Worm (Caenorhabditis elegans): Measurements from ENCODE around the gene dct-12.
A peak's percentile ranks its signal among the peaks of the same experiment; 100 is the strongest.
"Not testable (repeated sequence)": the region's sequence is repeated elsewhere in the genome, so short reads cannot be mapped to it uniquely, and the experiment has no call there.

Gene dct-12

DNA sequence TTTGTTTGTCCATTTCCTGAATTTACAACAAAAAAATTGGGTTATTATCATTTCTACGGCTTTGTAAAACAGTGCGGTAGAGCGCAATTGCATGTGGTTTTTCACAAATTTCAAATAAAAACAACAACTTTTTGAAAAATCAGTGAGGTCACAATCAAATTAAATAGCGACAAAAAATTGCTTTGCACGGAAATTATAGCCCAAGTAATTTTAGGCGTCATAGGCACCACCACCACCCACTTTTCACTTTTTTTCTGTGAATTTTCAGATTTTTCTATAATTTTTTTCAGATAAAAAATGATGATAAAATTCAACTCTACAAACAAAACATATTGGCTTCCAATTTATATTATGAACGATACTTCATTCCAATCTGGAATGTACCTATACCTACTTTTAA lies 25.0 kb upstream of the dct-12 start, which contains the start of gene sre-38:
Gene sre-38, plus strand, starts transcription at position 301 of the 400 bp plus-strand sequence.
- TF ChIP-seq klf-2 (GFP tag; conservative IDR thresholded peaks at IDR 0.05), result no peak
- TF ChIP-seq flt-1 (GFP tag; IDR thresholded peaks at IDR 0.05), result no peak
- TF ChIP-seq med-1 (GFP tag; optimal IDR thresholded peaks at IDR 0.05; ENCODE audit: insufficient read depth), result no peak
- TF ChIP-seq ztf-23 (GFP tag; IDR thresholded peaks at IDR 0.05), result no peak
- no peak for TF ChIP-seq T22C8.4 (GFP tag; IDR thresholded peaks at IDR 0.05)

DNA sequence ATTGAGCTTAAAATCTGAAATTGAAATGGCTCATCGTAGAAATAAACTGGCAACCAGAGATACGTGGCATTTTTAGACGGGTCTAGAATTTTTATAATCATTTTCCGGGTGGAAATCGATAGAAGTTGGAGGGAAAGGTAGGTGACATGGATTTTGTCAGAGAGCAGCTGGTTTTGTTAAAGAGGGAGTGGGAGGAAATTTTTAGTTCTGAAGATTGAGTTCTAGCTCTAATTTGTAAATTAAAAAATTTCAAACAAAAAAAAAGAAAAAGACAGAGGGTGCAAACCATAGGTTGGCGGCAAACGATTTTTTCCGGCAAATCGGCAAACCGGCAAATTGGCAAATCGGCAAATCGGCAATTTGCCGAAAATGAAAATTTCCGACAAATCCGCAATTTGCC lies 24.4 kb upstream of the dct-12 start, which contains the start of gene sre-32:
Gene sre-32, minus strand, starts transcription at position 101 of the 400 bp plus-strand sequence.
- TF ChIP-seq tab-1 (GFP tag; IDR thresholded peaks at IDR 0.05) (0 out of 2 replicates have a peak, but pooled peaks have one; percentile 42), klf-2 (GFP tag; conservative IDR thresholded peaks at IDR 0.05) (no peak)

DNA sequence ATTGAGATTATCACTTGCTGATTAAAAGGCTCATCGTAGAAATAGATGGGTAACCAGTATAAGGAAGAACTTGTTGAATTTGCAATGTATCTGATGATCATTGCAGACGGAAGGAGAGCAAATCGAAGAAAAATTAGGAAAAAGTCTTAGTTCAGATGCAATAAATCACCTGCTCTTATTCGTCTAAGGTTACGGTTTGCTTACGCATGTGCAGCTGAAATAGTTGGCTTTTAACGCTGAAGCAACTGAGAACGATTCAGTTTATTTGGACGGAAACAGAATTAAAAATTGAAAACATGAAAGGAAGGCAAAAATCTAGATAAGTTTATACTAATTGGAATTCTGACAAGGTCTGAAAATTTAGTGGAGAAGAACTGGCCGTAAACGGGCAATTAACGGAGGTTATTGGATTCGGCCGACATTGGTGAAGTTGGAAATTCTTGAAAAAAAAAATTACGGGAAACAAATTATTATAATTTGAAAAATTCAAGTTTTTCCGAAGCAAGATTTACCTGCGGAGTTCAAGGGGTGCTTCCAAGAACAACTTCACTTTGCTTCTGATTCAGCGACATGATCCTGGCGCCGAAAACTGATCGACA lies 20.6 kb upstream of the dct-12 start, which contains the start of the genes sre-35 and sre-33:
Gene sre-35, minus strand, starts transcription at position 101 of the 599 bp plus-strand sequence.
Gene sre-33, plus strand, starts transcription at position 549 of the 599 bp plus-strand sequence.
- no peak for TF ChIP-seq ztf-23 (GFP tag; IDR thresholded peaks at IDR 0.05)

DNA sequence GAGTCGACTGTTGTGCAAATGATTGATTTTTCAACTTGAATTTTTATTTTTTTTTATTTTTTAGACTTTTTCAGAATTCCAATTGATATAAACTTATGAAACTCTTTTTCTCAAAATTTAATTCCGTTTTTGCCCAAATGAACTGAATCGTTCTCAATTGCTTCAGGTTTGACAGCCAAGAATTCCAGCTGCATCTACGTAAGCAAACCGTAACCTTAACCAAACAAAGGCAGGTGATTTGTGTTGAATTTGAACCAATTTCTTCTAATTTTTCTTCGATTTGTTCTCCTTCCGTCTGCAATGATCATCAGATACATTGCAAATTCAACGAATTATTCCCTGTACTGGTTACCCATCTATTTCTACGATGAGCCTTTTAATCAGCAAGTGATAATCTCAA lies 17.6 kb upstream of the dct-12 start, which contains the start of gene sre-34:
Gene sre-34, plus strand, starts transcription at position 301 of the 400 bp plus-strand sequence.
- TF ChIP-seq ztf-23 (GFP tag; IDR thresholded peaks at IDR 0.05) (no peak), flt-1 (GFP tag; IDR thresholded peaks at IDR 0.05) (no peak), klf-2 (GFP tag; conservative IDR thresholded peaks at IDR 0.05) (no peak), cog-1 (tag; optimal IDR thresholded peaks at IDR 0.05) (no peak), T22C8.4 (GFP tag; IDR thresholded peaks at IDR 0.05) (no peak), ztf-29 (GFP tag; IDR thresholded peaks at IDR 0.05) (no peak), med-1 (GFP tag; optimal IDR thresholded peaks at IDR 0.05; ENCODE audit: insufficient read depth) (no peak), ref-1 (GFP tag; conservative IDR thresholded peaks at IDR 0.05) (no peak), tab-1 (GFP tag; IDR thresholded peaks at IDR 0.05) (no peak)

DNA sequence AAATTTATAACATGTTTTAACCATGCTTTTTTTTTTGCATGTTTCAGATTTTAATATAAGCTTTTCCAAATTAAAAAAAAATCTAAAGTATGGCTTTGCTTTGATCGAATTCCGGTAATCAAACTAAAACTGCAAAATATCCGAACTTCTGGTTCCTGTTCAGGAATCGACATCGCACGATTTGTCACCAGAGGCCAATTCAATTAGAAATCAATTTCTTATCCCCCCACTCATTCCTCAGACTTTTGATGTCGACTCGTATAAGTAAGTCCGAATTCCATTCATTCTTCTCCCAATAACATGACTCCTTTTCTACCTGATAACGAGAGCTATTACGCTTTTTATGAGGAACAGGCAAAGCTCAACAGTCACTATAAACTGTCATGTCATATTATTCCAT lies 16.0 kb upstream of the dct-12 start, which contains the start of gene srh-27:
Gene srh-27, plus strand, starts transcription at position 301 of the 400 bp plus-strand sequence.
- TF ChIP-seq flt-1 (GFP tag; IDR thresholded peaks at IDR 0.05), result no peak
- no peak for TF ChIP-seq ztf-29 (GFP tag; IDR thresholded peaks at IDR 0.05)
- TF ChIP-seq ztf-23 (GFP tag; IDR thresholded peaks at IDR 0.05), result no peak
- no peak for TF ChIP-seq cog-1 (tag; optimal IDR thresholded peaks at IDR 0.05)
- no peak for TF ChIP-seq klf-2 (GFP tag; conservative IDR thresholded peaks at IDR 0.05)
- no peak for TF ChIP-seq tab-1 (GFP tag; IDR thresholded peaks at IDR 0.05)
- no peak for TF ChIP-seq ref-1 (GFP tag; conservative IDR thresholded peaks at IDR 0.05)
- no peak for TF ChIP-seq med-1 (GFP tag; optimal IDR thresholded peaks at IDR 0.05; ENCODE audit: insufficient read depth)
- TF ChIP-seq T22C8.4 (GFP tag; IDR thresholded peaks at IDR 0.05), result no peak

DNA sequence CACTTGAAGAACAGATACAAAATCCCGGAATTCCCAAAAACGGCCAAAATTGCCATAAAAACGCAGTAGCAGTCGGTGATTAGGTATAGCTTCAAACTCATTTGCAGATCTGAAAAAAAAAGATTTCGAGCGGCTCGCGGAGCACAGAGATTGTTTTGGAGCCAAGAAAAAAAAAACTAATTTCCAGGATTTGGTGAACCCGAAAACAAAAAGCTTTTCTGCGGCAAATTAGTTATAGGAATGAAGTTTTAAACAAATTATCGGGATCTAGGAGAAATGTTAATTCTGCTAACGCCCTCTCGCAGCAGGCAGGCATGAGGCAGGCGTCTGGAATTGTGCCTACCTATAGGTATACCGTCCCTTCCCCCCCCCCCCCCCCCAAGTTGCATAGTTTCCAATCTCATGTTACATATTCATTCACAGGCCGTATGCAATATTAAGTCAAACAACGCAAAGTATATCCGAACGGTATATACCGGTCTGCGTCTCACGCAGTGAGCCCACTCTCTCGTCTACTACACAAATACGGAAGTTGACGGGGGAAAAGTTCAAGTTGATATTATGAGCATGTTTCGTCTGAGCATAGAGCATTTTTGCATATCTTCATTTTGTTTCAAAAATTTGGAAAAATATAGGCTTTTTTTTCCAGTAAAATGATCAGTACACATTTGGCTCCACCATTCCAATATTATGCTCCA lies 12.6 kb upstream of the dct-12 start, which contains the start of the genes W05H5.1 and pitr-6:
Gene W05H5.1, minus strand, starts transcription at position 101 of the 698 bp plus-strand sequence.
Gene pitr-6, plus strand, starts transcription at position 648 of the 698 bp plus-strand sequence.
- TF ChIP-seq med-1 (GFP tag; optimal IDR thresholded peaks at IDR 0.05; ENCODE audit: insufficient read depth), result no peak

DNA sequence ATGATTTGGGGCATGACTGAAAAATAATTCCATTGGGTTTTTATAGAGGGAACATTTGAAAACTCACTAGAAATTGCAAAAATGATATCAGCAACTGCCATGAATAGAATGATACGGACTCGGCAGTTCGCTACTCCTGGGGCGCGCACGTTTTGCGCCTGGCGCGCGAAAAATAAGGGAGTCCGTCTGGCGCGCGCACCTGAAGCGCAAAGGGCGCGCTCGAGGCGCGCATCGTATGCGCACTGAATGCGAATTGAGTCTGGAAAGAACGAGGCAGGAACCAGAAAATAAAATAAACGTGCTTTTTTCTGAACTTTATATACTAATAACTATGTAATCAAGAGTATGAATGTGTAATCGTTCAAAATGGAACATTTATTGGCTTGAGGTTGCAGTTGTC lies 8.9 kb upstream of the dct-12 start, which contains the start of gene Y57A10C.10:
Gene Y57A10C.10, minus strand, starts transcription at position 101 of the 400 bp plus-strand sequence.
- not testable (repeated sequence) for TF ChIP-seq med-1 (GFP tag; optimal IDR thresholded peaks at IDR 0.05; ENCODE audit: insufficient read depth); klf-2 (GFP tag; conservative IDR thresholded peaks at IDR 0.05); cog-1 (tag; optimal IDR thresholded peaks at IDR 0.05)

DNA sequence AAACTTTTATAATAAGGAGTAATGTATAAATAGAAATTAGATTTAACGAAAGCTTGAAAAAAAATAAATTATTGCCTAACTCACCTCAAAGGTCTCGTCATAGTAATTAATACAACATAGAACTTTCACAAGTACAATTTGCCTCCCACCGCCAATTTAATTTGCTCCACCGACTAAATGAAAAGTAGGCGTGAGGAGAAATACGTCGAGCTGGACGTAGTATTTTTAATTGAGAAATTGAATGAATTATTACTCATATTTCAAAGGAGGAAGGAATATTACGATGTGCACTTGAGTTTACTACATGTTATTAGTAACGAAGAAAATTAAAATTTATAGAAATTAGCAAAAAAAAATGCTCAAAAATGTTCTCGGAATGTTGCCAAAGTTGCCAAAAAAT lies 6.2 kb upstream of the dct-12 start, which contains the start of gene Y57A10C.9:
Gene Y57A10C.9, minus strand, starts transcription at position 101 of the 400 bp plus-strand sequence.
- TF ChIP-seq ztf-23 (GFP tag; IDR thresholded peaks at IDR 0.05) (no peak), med-1 (GFP tag; optimal IDR thresholded peaks at IDR 0.05; ENCODE audit: insufficient read depth) (no peak), ztf-29 (GFP tag; IDR thresholded peaks at IDR 0.05) (no peak)

DNA sequence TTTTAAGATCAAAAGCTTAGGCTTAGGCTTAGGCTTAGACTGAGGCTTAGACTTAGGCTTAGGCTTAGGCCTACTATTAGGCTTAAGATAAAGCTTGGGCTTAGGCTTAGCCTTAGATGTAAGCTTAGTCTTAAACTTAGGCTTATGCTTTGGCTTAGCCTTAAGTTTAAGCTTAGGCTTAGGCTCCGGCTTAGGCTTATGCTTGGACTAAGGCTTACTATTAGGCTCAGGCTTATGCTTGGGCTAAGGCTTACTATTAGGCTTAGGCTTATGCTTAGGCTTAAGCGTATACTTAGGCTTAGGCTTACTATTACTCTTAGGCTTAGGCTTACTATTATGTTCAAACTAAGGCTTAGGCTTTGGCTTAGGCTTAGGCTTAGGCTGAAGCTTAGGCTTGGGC lies 4.5 kb upstream of the dct-12 start:
- no peak for TF ChIP-seq T22C8.4 (GFP tag; IDR thresholded peaks at IDR 0.05)
- no peak for TF ChIP-seq ztf-23 (GFP tag; IDR thresholded peaks at IDR 0.05)
- TF ChIP-seq ref-1 (GFP tag; conservative IDR thresholded peaks at IDR 0.05), result no peak
- no peak for TF ChIP-seq klf-2 (GFP tag; conservative IDR thresholded peaks at IDR 0.05)
- TF ChIP-seq cog-1 (tag; optimal IDR thresholded peaks at IDR 0.05), result no peak
- no peak for TF ChIP-seq flt-1 (GFP tag; IDR thresholded peaks at IDR 0.05)
- no peak for TF ChIP-seq med-1 (GFP tag; optimal IDR thresholded peaks at IDR 0.05; ENCODE audit: insufficient read depth)
- no peak for TF ChIP-seq ztf-29 (GFP tag; IDR thresholded peaks at IDR 0.05)
- TF ChIP-seq tab-1 (GFP tag; IDR thresholded peaks at IDR 0.05), result no peak

DNA sequence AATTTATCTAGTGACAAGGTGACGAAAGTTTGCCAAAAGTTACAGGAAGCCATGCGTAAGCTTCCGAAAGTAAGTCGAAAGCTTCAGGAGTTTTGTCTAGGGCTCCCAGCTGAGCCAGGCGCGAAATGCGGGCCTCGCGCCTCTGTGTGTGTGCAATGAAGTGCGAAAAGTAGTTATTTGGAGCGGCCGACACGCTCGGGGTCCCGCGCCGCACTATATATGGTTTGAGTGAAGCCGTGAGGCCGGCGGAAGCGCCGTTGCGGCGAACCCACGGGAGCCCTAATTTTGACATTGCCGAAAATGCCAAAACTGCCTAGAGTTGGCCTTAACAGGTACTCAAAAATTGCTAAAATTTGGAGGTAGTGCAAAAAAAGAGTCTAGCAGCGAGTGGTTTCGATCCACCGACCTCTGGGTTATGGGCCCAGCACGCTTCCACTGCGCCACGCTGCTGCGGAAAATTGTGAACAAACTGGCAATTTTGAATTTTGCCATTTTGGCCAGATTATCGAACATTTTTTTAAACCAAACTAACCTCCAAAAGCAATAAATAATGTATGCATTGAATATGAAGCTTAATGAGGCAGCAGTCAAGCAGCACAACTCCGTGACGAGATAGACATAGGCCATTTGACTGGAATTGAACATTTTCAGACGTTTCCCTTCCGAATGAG lies 3.1 kb upstream of the dct-12 start:
- TF ChIP-seq ref-1 (GFP tag; conservative IDR thresholded peaks at IDR 0.05) (no peak), cog-1 (tag; optimal IDR thresholded peaks at IDR 0.05) (no peak), ztf-23 (GFP tag; IDR thresholded peaks at IDR 0.05) (no peak), T22C8.4 (GFP tag; IDR thresholded peaks at IDR 0.05) (no peak), ztf-29 (GFP tag; IDR thresholded peaks at IDR 0.05) (no peak), med-1 (GFP tag; optimal IDR thresholded peaks at IDR 0.05; ENCODE audit: insufficient read depth) (no peak), tab-1 (GFP tag; IDR thresholded peaks at IDR 0.05) (no peak), klf-2 (GFP tag; conservative IDR thresholded peaks at IDR 0.05) (no peak), flt-1 (GFP tag; IDR thresholded peaks at IDR 0.05) (no peak)
